Fruit fly (Drosophila melanogaster) whole organism, prepupa: ENCODE measurements around the gene CG12945.

Source experiments
- CG15336 ChIP-seq: fragments of 200-800 bp; sonication (Bioruptor generic); IDR thresholded peaks from 2 replicates; pipeline ENCODE4 v1.3.6; 2022; ENCODE audit warnings: missing biosample characterization, missing genetic modification characterization
- CG1621 ChIP-seq: fragments of 200-800 bp; sonication (Bioruptor generic); optimal IDR thresholded peaks from 3 replicates; lab custom pipeline; 2018; ENCODE audit warnings: missing biosample characterization, mild to moderate bottlenecking, missing genetic modification characterization
- CG31627 ChIP-seq: fragments of 200-800 bp; sonication (Bioruptor generic); optimal IDR thresholded peaks from 3 replicates; lab custom pipeline; 2016; ENCODE audit warnings: missing biosample characterization, missing genetic modification characterization
- CG34406 ChIP-seq: fragments of 200-800 bp; sonication (Bioruptor generic); optimal IDR thresholded peaks from 3 replicates; lab custom pipeline; 2016; ENCODE audit warnings: missing biosample characterization, missing genetic modification characterization
- CG3919 ChIP-seq: fragments of 200-800 bp; sonication (Bioruptor generic); optimal IDR thresholded peaks from 3 replicates; lab custom pipeline; 2016; ENCODE audit warnings: missing biosample characterization, missing genetic modification characterization
- CG4318 ChIP-seq: fragments of 200-800 bp; sonication (Bioruptor generic); optimal IDR thresholded peaks from 3 replicates; lab custom pipeline; 2017; ENCODE audit warnings: missing biosample characterization, mild to moderate bottlenecking, missing genetic modification characterization
- CG7368 ChIP-seq: fragments of 200-800 bp; sonication (Bioruptor generic); optimal IDR thresholded peaks from 3 replicates; lab custom pipeline; 2016; ENCODE audit warnings: missing biosample characterization, missing genetic modification characterization
- CG8319 ChIP-seq: fragments of 200-800 bp; sonication (Bioruptor generic); optimal IDR thresholded peaks from 3 replicates; lab custom pipeline; 2016; ENCODE audit warnings: missing biosample characterization, missing genetic modification characterization
- Eip78C ChIP-seq: fragments of 200-800 bp; sonication (Bioruptor generic); peaks from one replicate; lab custom pipeline; 2016; ENCODE audit warnings: missing biosample characterization, missing genetic modification characterization
- Hr4 ChIP-seq: fragments of 200-800 bp; sonication (Bioruptor generic); optimal IDR thresholded peaks from 3 replicates; lab custom pipeline; 2016; ENCODE audit warnings: missing biosample characterization, missing genetic modification characterization
- Lpt ChIP-seq: fragments of 200-800 bp; sonication (Bioruptor generic); optimal IDR thresholded peaks from 3 replicates; lab custom pipeline; 2016; ENCODE audit warnings: missing biosample characterization, missing genetic modification characterization
- achi ChIP-seq: fragments of 200-800 bp; sonication (Bioruptor generic); optimal IDR thresholded peaks from 3 replicates; lab custom pipeline; 2016; ENCODE audit warnings: missing biosample characterization, missing genetic modification characterization
- acj6 ChIP-seq: fragments of 200-800 bp; sonication (Bioruptor generic); optimal IDR thresholded peaks from 3 replicates; lab custom pipeline; 2016; ENCODE audit warnings: missing biosample characterization, missing genetic modification characterization
- cyc ChIP-seq: fragments of 200-800 bp; sonication (Bioruptor generic); optimal IDR thresholded peaks from 3 replicates; lab custom pipeline; 2016; ENCODE audit warnings: missing biosample characterization, missing genetic modification characterization
- dsx ChIP-seq: fragments of 200-800 bp; optimal IDR thresholded peaks from 3 replicates; lab custom pipeline; 2019; ENCODE audit warnings: missing biosample characterization, mild to moderate bottlenecking, missing genetic modification characterization, moderate library complexity; ENCODE audit not compliant: poor library complexity, severe bottlenecking
- eg ChIP-seq: fragments of 200-800 bp; sonication (Bioruptor generic); IDR thresholded peaks from 3 replicates; pipeline ENCODE4 v1.3.6; 2022; ENCODE audit warnings: missing biosample characterization, missing genetic modification characterization
- fd59A ChIP-seq: fragments of 200-800 bp; sonication (Bioruptor generic); optimal IDR thresholded peaks from 2 replicates; lab custom pipeline; 2017; ENCODE audit warnings: missing biosample characterization, mild to moderate bottlenecking, missing genetic modification characterization, missing genetic modification reagents
- fd85E ChIP-seq: fragments of 200-800 bp; sonication (Bioruptor generic); optimal IDR thresholded peaks from 3 replicates; lab custom pipeline; 2016; ENCODE audit warnings: missing biosample characterization, missing genetic modification characterization
- topi ChIP-seq: fragments of 200-800 bp; sonication (Bioruptor generic); optimal IDR thresholded peaks from 3 replicates; lab custom pipeline; 2016; ENCODE audit warnings: missing biosample characterization, missing genetic modification characterization

Gene CG12945

dm6 chr3R:9740713-9741112, 50.3 kb downstream of the CG12945 start, which contains the start of gene Pnn:
Gene Pnn, plus strand, starts transcription at chr3R:9740899.
- TF ChIP-seq topi (GFP tag; lab: Kevin White, UChicago), result no peak
- no peak for TF ChIP-seq cyc (GFP tag; lab: Kevin White, UChicago)
- TF ChIP-seq fd85E (GFP tag; lab: Kevin White, UChicago), result no peak
- TF ChIP-seq fd59A (GFP tag; lab: Kevin White, UChicago), result no peak
- TF ChIP-seq CG4318, result no peak
- no peak for TF ChIP-seq CG15336 (GFP tag; lab: Robert Waterston, UW)
- peak; percentile 43 for TF ChIP-seq Eip78C (GFP tag; lab: Kevin White, UChicago)
- TF ChIP-seq CG31627, result no peak
- TF ChIP-seq, all 60 proteins: peak for 1

- TF ChIP-seq CG1621 (no peak), CG7368 (no peak), CG8319 (GFP tag; lab: Kevin White, UChicago) (no peak), CG3919 (GFP tag; lab: Kevin White, UChicago) (no peak), dsx (GFP tag; lab: Kevin White, UChicago) (no peak), Hr4 (GFP tag; lab: Kevin White, UChicago) (no peak), CG34406 (GFP tag; lab: Kevin White, UChicago) (no peak), acj6 (GFP tag; lab: Kevin White, UChicago) (no peak), CG15336 (GFP tag; lab: Robert Waterston, UW) (no peak), eg (GFP tag; lab: Robert Waterston, UW) (no peak), achi (no peak), Lpt (no peak)
These were observed 51.2 kb downstream of the CG12945 start, which contains the start of gene side-VII for dm6 chr3R:9739793-9740192. Gene side-VII, minus strand, starts transcription at chr3R:9739979.
